Worm (Caenorhabditis elegans) whole organism, midembryonic: ENCODE measurements around the gene gst-16.
"Not testable (repeated sequence)": the region's sequence is repeated elsewhere in the genome, so short reads cannot be mapped to it uniquely, and the experiment has no call there.

Experiments
- T22C8.4 ChIP-seq: fragments of 200-800 bp; sonication (Bioruptor generic); IDR thresholded peaks from 2 replicates; pipeline ENCODE4 v1.3.6; 2022; ENCODE audit warnings: missing genetic modification characterization, missing compliant biosample characterization
- flt-1 ChIP-seq: fragments of 200-800 bp; sonication (Bioruptor generic); IDR thresholded peaks from 2 replicates; pipeline ENCODE4 v1.3.6; 2022; ENCODE audit warnings: missing genetic modification characterization, missing compliant biosample characterization
- klf-2 ChIP-seq: fragments of 200-800 bp; sonication (Bioruptor generic); conservative IDR thresholded peaks from 2 replicates; pipeline ENCODE4 v1.3.6; 2022; ENCODE audit warnings: missing genetic modification reagents, missing genetic modification characterization, missing compliant biosample characterization
- med-1 ChIP-seq: sonication (generic microtip); optimal IDR thresholded peaks from 2 replicates; lab custom pipeline; 2017; ENCODE audit warnings: missing genetic modification characterization, mild to moderate bottlenecking, missing compliant biosample characterization, antibody characterized with exemption, missing genetic modification reagents; ENCODE audit not compliant: insufficient read depth
- ref-1 ChIP-seq: fragments of 200-800 bp; sonication (Bioruptor generic); conservative IDR thresholded peaks from 2 replicates; pipeline ENCODE4 v1.3.6; 2022; ENCODE audit warnings: missing genetic modification reagents, missing genetic modification characterization, missing compliant biosample characterization
- tab-1 ChIP-seq: fragments of 200-800 bp; sonication (Bioruptor generic); IDR thresholded peaks from 2 replicates; pipeline ENCODE4 v1.3.6; 2022; ENCODE audit warnings: missing genetic modification characterization, missing compliant biosample characterization
- ztf-23 ChIP-seq: fragments of 200-800 bp; sonication (Bioruptor generic); IDR thresholded peaks from 2 replicates; pipeline ENCODE4 v1.3.6; 2022; ENCODE audit warnings: missing genetic modification reagents, missing genetic modification characterization, missing compliant biosample characterization
- ztf-29 ChIP-seq: fragments of 200-800 bp; sonication (Bioruptor generic); IDR thresholded peaks from 2 replicates; pipeline ENCODE4 v1.3.6; 2022; ENCODE audit warnings: missing genetic modification reagents, missing genetic modification characterization, missing compliant biosample characterization

DNA sequence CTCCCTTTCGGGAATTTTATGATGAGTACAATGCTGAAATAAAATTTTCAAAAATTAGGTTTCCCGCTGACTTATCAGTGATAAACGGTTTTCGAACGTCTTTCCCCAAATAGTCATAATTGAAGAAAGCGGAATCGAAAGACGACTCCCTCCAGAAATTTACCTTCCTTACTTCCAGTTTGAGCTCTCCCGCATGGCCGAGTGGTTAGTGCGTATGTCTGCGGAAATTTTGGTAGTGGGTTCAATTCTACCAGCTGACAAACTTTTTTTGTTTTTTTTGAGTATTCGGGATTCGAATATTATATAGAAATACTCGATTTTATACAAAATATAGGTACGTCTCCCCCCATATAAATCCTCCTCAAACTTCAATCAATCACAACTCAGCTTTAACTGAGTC is 34.2 kb upstream of the gst-16 start:
- TF ChIP-seq T22C8.4; ztf-23 (GFP tag; lab: Robert Waterston, UW); ref-1; med-1 (GFP tag; lab: Kevin White, UChicago); klf-2 (GFP tag; lab: Robert Waterston, UW); ztf-29 (GFP tag; lab: Robert Waterston, UW); tab-1 (GFP tag; lab: Robert Waterston, UW): not testable (repeated sequence)
- TF ChIP-seq flt-1 (GFP tag; lab: Robert Waterston, UW) = peak; percentile 75; the same call in 1 of the 2 replicates
